Fruit fly (Drosophila melanogaster): ENCODE results near the gene RpS17.

The RpS17 gene

dm6 chr3L:9429665-9430607 is at the start of gene RpS17, which contains the start of gene MTF-1:
RpS17 (minus strand) TSS chr3L:9429821.
MTF-1 (plus strand) TSS chr3L:9430312.
- peak; percentile 41 for TF ChIP-seq noc (tag; optimal IDR thresholded peaks at IDR 0.05)

DNA sequence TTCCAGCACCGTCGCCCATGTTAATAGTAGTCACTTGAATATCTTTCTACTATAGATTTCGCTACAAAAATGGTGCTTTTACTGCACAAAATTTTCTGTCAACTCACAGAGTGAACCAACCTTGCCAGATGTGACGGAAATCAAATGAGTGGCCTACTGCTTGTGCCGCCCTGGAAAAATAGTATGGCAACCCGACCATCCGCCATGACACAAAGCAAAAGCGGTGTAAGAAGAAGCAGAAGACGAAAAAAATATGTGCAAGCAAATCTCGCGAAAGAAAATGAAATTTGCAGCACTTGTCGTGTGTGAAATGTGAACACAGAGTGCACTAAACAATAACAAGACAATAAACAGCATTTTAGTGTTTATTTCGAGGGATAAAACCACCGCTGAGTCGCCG is 47.2 kb upstream of the RpS17 start, which contains the start of the genes Uch-L5 and Jarid2:
Uch-L5 (minus strand) TSS at position 137 of the 400 bp plus-strand sequence.
Jarid2 (plus strand) TSS at position 210 of the 400 bp plus-strand sequence.
- TF ChIP-seq noc (tag; optimal IDR thresholded peaks at IDR 0.05) = no peak

DNA sequence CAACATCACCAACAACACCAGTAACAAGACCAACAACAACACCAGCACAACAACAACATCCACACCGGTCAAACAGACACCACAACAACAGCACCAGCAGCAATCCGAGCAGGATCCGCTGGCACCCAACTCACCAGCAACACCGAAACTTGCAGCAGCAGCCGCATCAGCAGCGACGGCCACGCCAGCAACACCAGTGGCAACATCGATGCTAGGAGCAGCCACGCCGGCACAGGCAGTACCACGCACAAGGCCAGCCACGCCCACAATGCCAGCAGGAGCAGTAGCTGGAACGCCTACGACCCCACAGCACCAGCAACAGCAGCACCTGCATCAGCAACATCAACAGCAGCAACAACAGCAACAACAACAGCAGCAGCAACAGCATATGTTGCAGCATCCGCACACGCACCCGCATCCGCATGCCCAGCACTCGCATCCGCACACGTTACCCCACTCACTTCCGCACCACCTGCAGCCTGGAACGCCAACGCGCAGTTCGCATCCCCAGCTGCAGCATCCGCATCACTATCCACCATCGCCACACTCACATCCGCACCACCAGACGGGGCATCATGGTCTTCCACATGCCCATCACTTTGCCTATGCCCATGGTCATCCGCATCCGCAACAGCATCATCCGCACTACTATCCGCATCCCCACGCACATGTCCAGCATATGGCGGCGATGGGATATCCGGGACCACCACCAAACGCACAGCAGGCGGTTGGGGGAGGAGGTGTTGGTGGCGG is 41.7 kb upstream of the RpS17 start:
- no peak for TF ChIP-seq noc (tag; optimal IDR thresholded peaks at IDR 0.05)

dm6 chr3L:9469079-9469478 is 39.5 kb upstream of the RpS17 start:
- TF ChIP-seq noc (tag; optimal IDR thresholded peaks at IDR 0.05) = no peak

DNA sequence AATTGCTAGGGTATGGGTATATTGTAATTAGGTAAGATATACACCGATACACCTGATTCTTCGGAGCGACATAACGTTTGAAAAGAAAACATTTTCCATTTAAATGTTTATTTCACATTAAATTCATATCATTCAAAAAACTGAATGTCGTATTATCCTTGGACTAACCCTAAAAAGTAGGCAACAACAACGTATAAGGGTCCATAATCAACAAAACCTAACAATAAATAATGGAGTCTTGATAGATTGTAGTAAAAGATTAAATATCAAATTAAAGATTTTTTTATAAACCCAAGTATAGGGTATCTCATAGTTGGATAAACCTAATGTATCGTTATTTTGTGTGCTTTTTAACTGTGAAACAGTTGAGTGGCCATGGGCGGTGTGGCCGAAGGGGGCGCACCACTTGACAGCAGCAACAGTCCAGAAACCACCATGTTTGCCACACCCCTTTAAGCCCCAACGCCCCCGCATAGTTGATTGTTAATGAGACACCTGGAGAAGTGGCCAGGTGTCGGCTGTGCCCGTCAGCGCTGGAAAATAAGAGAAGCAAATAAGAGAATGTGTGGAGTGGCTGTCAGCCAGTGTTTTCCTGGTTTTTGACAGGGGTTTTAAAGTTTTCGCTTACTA is 38.8 kb upstream of the RpS17 start:
- peak; percentile 22 for TF ChIP-seq noc (tag; optimal IDR thresholded peaks at IDR 0.05)

DNA sequence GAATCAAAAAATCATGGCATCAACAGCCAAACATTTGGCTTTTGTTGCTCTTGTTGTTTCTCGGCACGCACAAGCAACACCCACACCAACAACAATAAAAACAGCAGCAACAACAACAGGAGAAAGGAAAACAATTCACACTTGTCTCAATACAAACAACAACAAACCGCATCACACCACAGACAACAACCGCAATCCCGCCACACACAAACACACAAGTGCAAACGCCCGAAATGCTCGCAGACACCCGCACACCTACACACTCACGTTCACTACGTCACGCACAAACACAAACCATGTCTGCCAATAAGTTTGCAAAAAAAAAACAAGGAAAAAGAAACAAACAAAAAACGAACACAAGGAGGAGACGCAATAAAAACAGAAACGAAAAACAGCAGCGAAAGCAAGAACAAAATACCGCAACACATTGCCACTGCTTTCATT is 38.2 kb upstream of the RpS17 start:
- TF ChIP-seq noc (tag; optimal IDR thresholded peaks at IDR 0.05) = no peak

DNA sequence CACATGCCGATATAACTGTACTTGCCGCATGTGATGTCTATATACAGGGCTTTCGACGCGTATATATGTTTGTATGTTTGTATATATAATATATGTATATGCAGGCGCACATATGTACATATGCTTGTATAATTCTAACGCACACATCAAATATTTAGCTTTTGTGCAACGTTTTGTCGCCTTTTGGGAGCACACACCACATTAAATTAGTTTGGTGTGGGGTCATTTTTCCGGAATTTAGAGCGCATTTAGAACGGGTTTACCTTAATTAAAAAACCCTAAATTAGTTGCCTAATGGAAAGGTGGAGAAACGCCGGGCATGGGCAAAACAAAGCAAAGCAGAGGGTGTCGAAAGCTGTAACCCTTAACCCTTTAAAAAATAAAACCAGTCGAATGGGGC is 37.6 kb upstream of the RpS17 start:
- no peak for TF ChIP-seq noc (tag; optimal IDR thresholded peaks at IDR 0.05)

dm6 chr3L:9466595-9466994 is 37.0 kb upstream of the RpS17 start:
- peak; percentile 1 for TF ChIP-seq noc (tag; optimal IDR thresholded peaks at IDR 0.05)

dm6 chr3L:9465652-9466244 is 36.1 kb upstream of the RpS17 start:
- no peak for TF ChIP-seq noc (tag; optimal IDR thresholded peaks at IDR 0.05)

dm6 chr3L:9462794-9463193 is 33.2 kb upstream of the RpS17 start:
- no peak for TF ChIP-seq noc (tag; optimal IDR thresholded peaks at IDR 0.05)

- peak; percentile 85 for TF ChIP-seq noc (tag; optimal IDR thresholded peaks at IDR 0.05)
Observed at dm6 chr3L:9462247-9462769, 32.7 kb upstream of the RpS17 start.

dm6 chr3L:9461670-9462246 is 32.1 kb upstream of the RpS17 start:
- no peak for TF ChIP-seq noc (tag; optimal IDR thresholded peaks at IDR 0.05)

DNA sequence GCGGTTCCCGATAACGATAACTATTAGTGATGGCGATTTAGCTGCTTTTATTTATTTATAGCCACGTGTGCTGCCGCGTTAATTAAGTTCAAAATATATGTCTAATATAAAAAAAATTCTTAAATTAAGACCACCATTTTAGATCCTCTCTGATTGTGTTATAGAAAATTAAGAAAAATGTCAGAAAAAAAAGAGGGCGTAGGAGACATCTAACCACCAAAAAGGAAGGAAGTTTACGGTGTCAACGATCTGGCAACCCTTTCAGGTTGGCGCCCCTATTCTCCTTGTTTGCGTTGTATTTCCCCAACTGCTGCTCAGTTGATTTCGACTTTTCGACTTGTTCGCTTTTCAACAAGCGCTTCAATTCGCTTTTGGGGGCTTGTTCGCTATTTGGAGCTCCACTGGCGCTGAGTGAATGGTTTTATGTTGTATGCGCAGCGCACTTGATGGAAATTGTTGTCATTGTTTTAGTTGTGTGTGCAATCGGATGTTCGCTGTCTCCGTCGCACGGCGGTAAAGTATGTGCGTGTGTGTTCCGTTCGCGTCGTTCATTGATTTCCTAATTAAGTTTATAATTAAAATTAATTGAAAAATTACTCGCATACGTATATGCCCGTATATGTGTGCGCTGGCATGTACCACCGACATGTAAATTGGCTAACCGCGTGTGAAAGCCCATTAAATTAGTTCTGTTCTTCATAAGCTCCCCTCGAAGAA is 31.3 kb upstream of the RpS17 start, which contains the start of the genes CG3434 and CG44838:
CG3434 (minus strand) TSS at position 25 of the 717 bp plus-strand sequence.
CG44838 (plus strand) TSS at position 276 of the 717 bp plus-strand sequence.
- TF ChIP-seq noc (tag; optimal IDR thresholded peaks at IDR 0.05) = peak; percentile 67

DNA sequence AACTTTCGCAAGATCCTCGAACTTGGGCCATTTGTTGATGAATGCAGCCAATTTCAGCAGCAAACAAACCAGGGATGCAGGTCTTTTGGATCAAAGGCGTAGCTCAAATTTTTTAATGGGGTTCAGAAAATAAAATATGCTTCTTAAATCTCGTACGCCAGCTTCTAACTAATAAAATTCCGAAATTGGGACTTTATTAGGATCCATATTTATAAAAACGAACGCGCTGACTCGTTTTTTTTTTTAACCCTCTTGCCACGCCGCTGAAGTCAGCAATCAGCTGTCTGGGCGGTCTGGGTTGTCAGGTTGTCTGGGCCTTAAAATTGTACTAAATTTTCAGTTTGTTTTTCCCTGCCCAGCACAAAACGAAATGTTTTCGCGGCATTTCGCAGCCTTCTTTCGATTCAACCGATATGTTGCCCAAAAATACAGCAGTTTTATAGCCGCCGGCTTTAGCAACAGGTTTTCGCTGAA is 28.0 kb upstream of the RpS17 start, which contains the start of gene CG3437:
CG3437 (minus strand) TSS at position 51 of the 474 bp plus-strand sequence.
- peak; percentile 99 for TF ChIP-seq noc (tag; optimal IDR thresholded peaks at IDR 0.05)

Measured in whole organism, larva.